Fruit fly (Drosophila melanogaster): ENCODE measurements around the gene CG32376.

CG32376 gene

dm6 chr3L:7542357-7542756, at the start of gene CG32376:
TSS of gene CG32376 (minus strand) at chr3L:7542457.
- no peak for TF ChIP-seq CG17801 (GFP tag; optimal IDR thresholded peaks at IDR 0.05; ENCODE audit: partially characterized antibody)

dm6 chr3L:7590898-7591297, 48.6 kb upstream of the CG32376 start, which contains the start of gene t-Grip84:
TSS of gene t-Grip84 (minus strand) at chr3L:7590998.
- TF ChIP-seq CG17801 (GFP tag; optimal IDR thresholded peaks at IDR 0.05; ENCODE audit: partially characterized antibody), result no peak

- no peak for TF ChIP-seq CG17801 (GFP tag; optimal IDR thresholded peaks at IDR 0.05; ENCODE audit: partially characterized antibody)
These were observed 40.9 kb upstream of the CG32376 start, which contains the start of gene mmm for dm6 chr3L:7583154-7583553. TSS of gene mmm (plus strand) at chr3L:7583454.

- no peak for TF ChIP-seq CG17801 (GFP tag; optimal IDR thresholded peaks at IDR 0.05; ENCODE audit: partially characterized antibody)
These were observed 30.7 kb upstream of the CG32376 start for dm6 chr3L:7572948-7573347.

- TF ChIP-seq CG17801 (GFP tag; optimal IDR thresholded peaks at IDR 0.05; ENCODE audit: partially characterized antibody), result no peak
These were observed 20.1 kb upstream of the CG32376 start, which contains the start of gene frac for dm6 chr3L:7562310-7562709. TSS of gene frac (plus strand) at chr3L:7562610.

- TF ChIP-seq CG17801 (GFP tag; optimal IDR thresholded peaks at IDR 0.05; ENCODE audit: partially characterized antibody), result no peak
These were observed 18.3 kb upstream of the CG32376 start for dm6 chr3L:7560580-7560979.

- no peak for TF ChIP-seq CG17801 (GFP tag; optimal IDR thresholded peaks at IDR 0.05; ENCODE audit: partially characterized antibody)
These were observed 17.7 kb upstream of the CG32376 start, which contains the start of gene CG14837 for dm6 chr3L:7559937-7560336. TSS of gene CG14837 (minus strand) at chr3L:7560037.

- no peak for TF ChIP-seq CG17801 (GFP tag; optimal IDR thresholded peaks at IDR 0.05; ENCODE audit: partially characterized antibody)
These were observed 10.8 kb upstream of the CG32376 start for dm6 chr3L:7553062-7553461.

- TF ChIP-seq CG17801 (GFP tag; optimal IDR thresholded peaks at IDR 0.05; ENCODE audit: partially characterized antibody), result no peak
These were observed 10.2 kb upstream of the CG32376 start for dm6 chr3L:7552446-7552845.

dm6 chr3L:7550225-7550624, 8.0 kb upstream of the CG32376 start:
- no peak for TF ChIP-seq CG17801 (GFP tag; optimal IDR thresholded peaks at IDR 0.05; ENCODE audit: partially characterized antibody)

dm6 chr3L:7545562-7545961, 3.3 kb upstream of the CG32376 start:
- no peak for TF ChIP-seq CG17801 (GFP tag; optimal IDR thresholded peaks at IDR 0.05; ENCODE audit: partially characterized antibody)

- TF ChIP-seq CG17801 (GFP tag; optimal IDR thresholded peaks at IDR 0.05; ENCODE audit: partially characterized antibody), result no peak
These were observed 2.5 kb upstream of the CG32376 start for dm6 chr3L:7544639-7545183.

dm6 chr3L:7541068-7541467, 1.2 kb downstream of the CG32376 start, which contains the start of gene CG32374:
TSS of gene CG32374 (minus strand) at chr3L:7541168.
- TF ChIP-seq CG17801 (GFP tag; optimal IDR thresholded peaks at IDR 0.05; ENCODE audit: partially characterized antibody), result no peak

- TF ChIP-seq CG17801 (GFP tag; optimal IDR thresholded peaks at IDR 0.05; ENCODE audit: partially characterized antibody), result no peak
These were observed 2.5 kb downstream of the CG32376 start, which contains the start of gene CG16998 for dm6 chr3L:7539736-7540135. TSS of gene CG16998 (minus strand) at chr3L:7539836.

dm6 chr3L:7530461-7531338, 11.6 kb downstream of the CG32376 start:
- TF ChIP-seq CG17801 (GFP tag; optimal IDR thresholded peaks at IDR 0.05; ENCODE audit: partially characterized antibody), result no peak
